Fruit fly (Drosophila melanogaster) whole organism, embryonic: ENCODE results near the gene Cisd2.

Experiments used
- ATbp ChIP-seq: fragments of 200-800 bp; sonication (Bioruptor generic); optimal IDR thresholded peaks from 2 replicates; lab custom pipeline; 2017; ENCODE audit warnings: missing biosample characterization, mild to moderate bottlenecking, missing genetic modification characterization, missing genetic modification reagents
- Adf1 ChIP-seq: fragments of 200-800 bp; sonication (Bioruptor generic); IDR thresholded peaks from 2 replicates; pipeline ENCODE4 v1.3.6; 2022; ENCODE audit warnings: missing biosample characterization, missing genetic modification characterization
- Bdp1 ChIP-seq: fragments of 200-800 bp; sonication (Bioruptor generic); optimal IDR thresholded peaks from 3 replicates; lab custom pipeline; 2016; ENCODE audit warnings: missing biosample characterization, missing genetic modification characterization
- CG10147 ChIP-seq: fragments of 200-800 bp; sonication (Bioruptor generic); optimal IDR thresholded peaks from 2 replicates; lab custom pipeline; 2019; ENCODE audit warnings: missing biosample characterization, mild to moderate bottlenecking, missing genetic modification characterization, moderate library complexity
- CG10366 ChIP-seq: fragments of 200-800 bp; sonication (Bioruptor generic); IDR thresholded peaks from 2 replicates; pipeline ENCODE4 v1.3.6; 2022; ENCODE audit warnings: missing biosample characterization, missing genetic modification characterization
- CG12299 ChIP-seq: fragments of 200-800 bp; sonication (Bioruptor generic); optimal IDR thresholded peaks from 2 replicates; lab custom pipeline; 2018; ENCODE audit warnings: missing biosample characterization, mild to moderate bottlenecking, missing genetic modification characterization
- CG1233 ChIP-seq: fragments of 200-800 bp; sonication (Bioruptor generic); optimal IDR thresholded peaks from 4 replicates; lab custom pipeline; 2018; ENCODE audit warnings: missing biosample characterization, mild to moderate bottlenecking, missing genetic modification characterization
- CG12391 ChIP-seq: fragments of 200-800 bp; sonication (Bioruptor generic); optimal IDR thresholded peaks from 3 replicates; lab custom pipeline; 2018; ENCODE audit warnings: missing biosample characterization, mild to moderate bottlenecking, missing genetic modification characterization, moderate library complexity
- CG13296 ChIP-seq: fragments of 200-800 bp; sonication (Bioruptor generic); optimal IDR thresholded peaks from 3 replicates; lab custom pipeline; 2018; ENCODE audit warnings: missing biosample characterization, mild to moderate bottlenecking, missing genetic modification characterization
- CG13624 ChIP-seq: fragments of 200-800 bp; sonication (Bioruptor generic); optimal IDR thresholded peaks from 2 replicates; lab custom pipeline; 2016; ENCODE audit warnings: missing biosample characterization, missing genetic modification characterization
- CG14014 ChIP-seq: fragments of 200-800 bp; sonication (Bioruptor generic); IDR thresholded peaks from 2 replicates; pipeline ENCODE4 v1.3.6; 2022; ENCODE audit warnings: missing biosample characterization, missing genetic modification characterization
- CG3838 ChIP-seq: fragments of 200-800 bp; sonication (Bioruptor generic); optimal IDR thresholded peaks from 3 replicates; lab custom pipeline; 2016; ENCODE audit warnings: missing biosample characterization, missing genetic modification characterization
- CG4424 ChIP-seq: fragments of 200-800 bp; sonication (Bioruptor generic); optimal IDR thresholded peaks from 3 replicates; lab custom pipeline; 2016; ENCODE audit warnings: missing biosample characterization, missing genetic modification characterization
- CG4854 ChIP-seq: fragments of 200-800 bp; sonication (Bioruptor generic); optimal IDR thresholded peaks from 2 replicates; lab custom pipeline; 2016; ENCODE audit warnings: missing biosample characterization, missing genetic modification characterization, inconsistent platforms
- CG7987 ChIP-seq: fragments of 200-800 bp; sonication (Bioruptor generic); optimal IDR thresholded peaks from 2 replicates; lab custom pipeline; 2018; ENCODE audit warnings: missing biosample characterization, mild to moderate bottlenecking, missing genetic modification characterization, moderate library complexity
- CG8478 ChIP-seq: fragments of >200 bp; optimal IDR thresholded peaks from 2 replicates; lab custom pipeline; 2018
- CG8765 ChIP-seq: fragments of 200-800 bp; sonication (Bioruptor generic); IDR thresholded peaks from 2 replicates; pipeline ENCODE4 v1.3.6; 2022; ENCODE audit warnings: missing biosample characterization, missing genetic modification characterization
- CG9609 ChIP-seq: fragments of 200-800 bp; sonication (Bioruptor generic); optimal IDR thresholded peaks from 3 replicates; lab custom pipeline; 2016; ENCODE audit warnings: missing biosample characterization, missing genetic modification characterization
- D ChIP-seq, 2 experiments: fragments of 200-800 bp in 1 of 2; fragments of >200 bp in 1 of 2; sonication (Bioruptor generic) in 1 of 2; optimal IDR thresholded peaks; 2 replicates in 1 of 2; 3 replicates in 1 of 2; lab custom pipeline; 2017; ENCODE audit warnings: mild to moderate bottlenecking in 1 of 2, missing biosample characterization in 1 of 2, missing genetic modification characterization in 1 of 2, missing genetic modification reagents in 1 of 2
- E2f2 ChIP-seq: fragments of 200-800 bp; sonication (Bioruptor generic); IDR thresholded peaks from 2 replicates; pipeline ENCODE4 v1.3.6; 2022; ENCODE audit warnings: missing biosample characterization, missing genetic modification characterization
- Eip74EF ChIP-seq, 2 experiments: fragments of 200-800 bp in 1 of 2; fragments of >200 bp in 1 of 2; sonication (Bioruptor generic) in 1 of 2; optimal IDR thresholded peaks; 2 replicates each; lab custom pipeline; 2017 to 2019; ENCODE audit warnings: missing biosample characterization in 2 of 2, missing genetic modification characterization in 2 of 2, mild to moderate bottlenecking in 1 of 2, moderate library complexity in 1 of 2
- H15 ChIP-seq: fragments of 200-800 bp; sonication (Bioruptor generic); IDR thresholded peaks from 3 replicates; pipeline ENCODE4 v1.3.6; 2022; ENCODE audit warnings: missing biosample characterization, missing genetic modification characterization
- HmgZ ChIP-seq: fragments of 200-800 bp; sonication (Bioruptor generic); optimal IDR thresholded peaks from 2 replicates; lab custom pipeline; 2018; ENCODE audit warnings: missing biosample characterization, mild to moderate bottlenecking, missing genetic modification characterization
- Hr3 ChIP-seq: fragments of 200-800 bp; sonication (Bioruptor generic); optimal IDR thresholded peaks from 3 replicates; lab custom pipeline; 2016; ENCODE audit warnings: missing biosample characterization, missing genetic modification characterization
- MBD-R2 ChIP-seq: fragments of 200-800 bp; sonication (Bioruptor generic); IDR thresholded peaks from 2 replicates; pipeline ENCODE4 v1.3.6; 2022; ENCODE audit warnings: missing biosample characterization, missing genetic modification characterization
- Poxn ChIP-seq: fragments of 200-800 bp; sonication (Bioruptor generic); IDR thresholded peaks from 2 replicates; pipeline ENCODE4 v1.3.6; 2022; ENCODE audit warnings: missing biosample characterization, missing genetic modification characterization
- Six4 ChIP-seq: fragments of 200-800 bp; sonication (Bioruptor generic); optimal IDR thresholded peaks from 2 replicates; lab custom pipeline; 2016; ENCODE audit warnings: missing biosample characterization, missing genetic modification characterization
- Taf1 ChIP-seq: fragments of 200-800 bp; sonication (Bioruptor generic); IDR thresholded peaks from 2 replicates; pipeline ENCODE4 v1.3.6; 2022; ENCODE audit warnings: missing biosample characterization, missing genetic modification characterization
- ab ChIP-seq: fragments of 200-800 bp; sonication (Bioruptor generic); optimal IDR thresholded peaks from 2 replicates; lab custom pipeline; 2016; ENCODE audit warnings: missing biosample characterization, missing genetic modification characterization
- ara ChIP-seq: fragments of 200-800 bp; sonication (Bioruptor generic); IDR thresholded peaks from 2 replicates; pipeline ENCODE4 v1.3.6; 2022; ENCODE audit warnings: missing biosample characterization, missing genetic modification characterization
- az2 ChIP-seq: fragments of 200-800 bp; sonication (Bioruptor generic); optimal IDR thresholded peaks from 3 replicates; lab custom pipeline; 2016; ENCODE audit warnings: missing biosample characterization, missing genetic modification characterization
- bcd ChIP-seq: fragments of 200-800 bp; sonication (Bioruptor generic); optimal IDR thresholded peaks from 2 replicates; lab custom pipeline; 2017; ENCODE audit warnings: missing biosample characterization, mild to moderate bottlenecking, missing genetic modification characterization
- fd96Cb ChIP-seq: fragments of 200-800 bp; sonication (Bioruptor generic); optimal IDR thresholded peaks from 2 replicates; lab custom pipeline; 2018; ENCODE audit warnings: missing biosample characterization, mild to moderate bottlenecking, missing genetic modification characterization, moderate library complexity
- gce ChIP-seq: fragments of 200-800 bp; sonication (Bioruptor generic); IDR thresholded peaks from 3 replicates; pipeline ENCODE4 v1.3.6; 2022; ENCODE audit warnings: missing biosample characterization, missing genetic modification characterization
- gem ChIP-seq: fragments of 200-800 bp; sonication (Bioruptor generic); optimal IDR thresholded peaks from 2 replicates; lab custom pipeline; 2019; ENCODE audit warnings: missing biosample characterization, mild to moderate bottlenecking, missing genetic modification characterization, moderate library complexity
- gro ChIP-seq: fragments of 200-800 bp; sonication (Bioruptor generic); optimal IDR thresholded peaks from 2 replicates; lab custom pipeline; 2016; ENCODE audit warnings: missing biosample characterization, missing genetic modification characterization
- gt ChIP-seq: fragments of 200-800 bp; sonication (Bioruptor generic); IDR thresholded peaks from 2 replicates; pipeline ENCODE4 v1.3.6; 2022; ENCODE audit warnings: missing biosample characterization, missing genetic modification characterization
- h ChIP-seq: fragments of >200 bp; optimal IDR thresholded peaks from 2 replicates; lab custom pipeline; 2017
- insv ChIP-seq, 2 experiments: fragments of 200-800 bp; sonication (Bioruptor generic); optimal IDR thresholded peaks; 3 replicates each; lab custom pipeline; 2016 to 2018; ENCODE audit warnings: missing biosample characterization in 2 of 2, missing genetic modification characterization in 2 of 2
- jing ChIP-seq: fragments of 200-800 bp; sonication (Bioruptor generic); optimal IDR thresholded peaks from 2 replicates; lab custom pipeline; 2018; ENCODE audit warnings: missing biosample characterization, mild to moderate bottlenecking, missing genetic modification characterization
- lov ChIP-seq, 2 experiments: fragments of 200-800 bp in 1 of 2; fragments of >200 bp in 1 of 2; sonication (Bioruptor generic) in 1 of 2; IDR thresholded peaks in 1 of 2; optimal IDR thresholded peaks in 1 of 2; 2 replicates in 1 of 2; 3 replicates in 1 of 2; pipeline versions ENCODE4 v1.3.6 to Lab custom; 2017 to 2022; ENCODE audit warnings: missing biosample characterization in 1 of 2, missing genetic modification characterization in 1 of 2
- otp ChIP-seq: fragments of 200-800 bp; sonication (Bioruptor generic); IDR thresholded peaks from 3 replicates; pipeline ENCODE4, ENCODE4 v1.3.6; 2022; ENCODE audit warnings: missing biosample characterization, missing genetic modification characterization
- ranshi ChIP-seq: fragments of 200-800 bp; sonication (Bioruptor generic); IDR thresholded peaks from 2 replicates; pipeline ENCODE4 v1.3.6; 2022; ENCODE audit warnings: missing biosample characterization, missing genetic modification characterization
- schlank ChIP-seq: fragments of 200-800 bp; sonication (Bioruptor generic); optimal IDR thresholded peaks from 2 replicates; lab custom pipeline; 2018; ENCODE audit warnings: missing biosample characterization, mild to moderate bottlenecking, missing genetic modification characterization
- sim ChIP-seq: fragments of 200-800 bp; sonication (Bioruptor generic); IDR thresholded peaks from 2 replicates; pipeline ENCODE4 v1.3.6; 2022; ENCODE audit warnings: missing biosample characterization, missing genetic modification characterization
- sna ChIP-seq: fragments of 200-800 bp; sonication (Bioruptor generic); IDR thresholded peaks from 2 replicates; pipeline ENCODE4 v1.3.6; 2022; ENCODE audit warnings: missing biosample characterization, missing genetic modification characterization; ENCODE audit not compliant: partially characterized antibody
- so ChIP-seq: fragments of 200-800 bp; sonication (Bioruptor generic); IDR thresholded peaks from 3 replicates; pipeline ENCODE4 v1.3.6; 2022; ENCODE audit warnings: missing biosample characterization, missing genetic modification characterization
- sob ChIP-seq: fragments of 200-800 bp; sonication (Bioruptor generic); IDR thresholded peaks from 2 replicates; pipeline ENCODE4 v1.3.6; 2022; ENCODE audit warnings: missing biosample characterization, missing genetic modification characterization
- stwl ChIP-seq: fragments of 200-800 bp; sonication (Bioruptor generic); optimal IDR thresholded peaks from 3 replicates; lab custom pipeline; 2018; ENCODE audit warnings: missing biosample characterization, mild to moderate bottlenecking, missing genetic modification characterization, moderate library complexity
- toy ChIP-seq: fragments of 200-800 bp; sonication (Bioruptor generic); IDR thresholded peaks from 2 replicates; pipeline ENCODE4 v1.3.6; 2022; ENCODE audit warnings: missing biosample characterization, missing genetic modification characterization
- trh ChIP-seq: fragments of 200-800 bp; sonication (Bioruptor generic); optimal IDR thresholded peaks from 2 replicates; lab custom pipeline; 2016; ENCODE audit warnings: missing biosample characterization, missing genetic modification characterization

Cisd2 gene

dm6 chr3R:29219948-29220347, 3.3 kb downstream of the Cisd2 start, which contains the start of gene eEF1gamma (continued):
- peak; percentile 95 for TF ChIP-seq HmgZ (tag; lab: Kevin White, UChicago)
- TF ChIP-seq CG13624 (GFP tag; lab: Kevin White, UChicago) = peak; percentile 97
- TF ChIP-seq ara (GFP tag; lab: Robert Waterston, UW) = peak; percentile 90
- peak; percentile 88 for TF ChIP-seq sna (GFP tag; lab: Robert Waterston, UW)
- peak; percentile 95 for TF ChIP-seq CG12391 (tag; lab: Kevin White, UChicago)
- TF ChIP-seq az2 (GFP tag; lab: Kevin White, UChicago) = peak; percentile 84
- peak; percentile 69 for TF ChIP-seq Poxn (GFP tag; lab: Robert Waterston, UW)
- peak; percentile 77 for TF ChIP-seq Adf1
- TF ChIP-seq Eip74EF (GFP tag; optimal IDR thresholded peaks at IDR 0.05; lab: Kevin White, UChicago) = peak in 1 of 2 experiments; percentile 82
- peak; percentile 94 for TF ChIP-seq CG4424 (GFP tag; lab: Kevin White, UChicago)
- peak; percentile 96 for TF ChIP-seq schlank (tag; lab: Kevin White, UChicago)
- TF ChIP-seq sim = peak; percentile 90
- peak; percentile 99 for TF ChIP-seq CG7987 (GFP tag; lab: Kevin White, UChicago)
- peak; percentile 96 for TF ChIP-seq H15 (GFP tag; lab: Robert Waterston, UW)
- TF ChIP-seq CG9609 = peak; percentile 92
- TF ChIP-seq CG4854 (GFP tag; lab: Kevin White, UChicago) = peak; percentile 94
- TF ChIP-seq lov (optimal IDR thresholded peaks at IDR 0.05; lab: Kevin White, UChicago) = no peak
- peak; percentile 98 for TF ChIP-seq lov (GFP tag; IDR thresholded peaks at IDR 0.05; lab: Robert Waterston, UW)
- peak; percentile 96 for TF ChIP-seq ATbp
- peak; percentile 92 for TF ChIP-seq CG10366 (GFP tag; lab: Robert Waterston, UW)
- peak; percentile 85 for TF ChIP-seq Hr3 (GFP tag; lab: Kevin White, UChicago)
- peak; percentile 89 for TF ChIP-seq toy
- peak; percentile 84 for TF ChIP-seq CG8765 (GFP tag; lab: Robert Waterston, UW)
- TF ChIP-seq gce (GFP tag; lab: Robert Waterston, UW) = peak; percentile 97
- TF ChIP-seq insv (GFP tag; optimal IDR thresholded peaks at IDR 0.05; lab: Kevin White, UChicago) = peak in 1 of 2 experiments; percentile 87
- TF ChIP-seq ranshi = peak; percentile 92
- peak; percentile 79 for TF ChIP-seq jing (GFP tag; lab: Kevin White, UChicago)
- peak; percentile 85 for TF ChIP-seq CG12299 (tag; lab: Kevin White, UChicago)
- TF ChIP-seq sob = peak; percentile 97
- TF ChIP-seq E2f2 = peak; percentile 82
- peak; percentile 98 for TF ChIP-seq bcd (GFP tag; lab: Kevin White, UChicago)
- TF ChIP-seq stwl = peak; percentile 91
- TF ChIP-seq h (lab: Kevin White, UChicago) = no peak
- TF ChIP-seq Bdp1 = peak; percentile 90
- peak; percentile 68 for TF ChIP-seq ab (GFP tag; lab: Kevin White, UChicago)
- peak; percentile 94 for TF ChIP-seq CG14014 (GFP tag; lab: Robert Waterston, UW)
- peak; percentile 77; the same call in 1 of the 2 replicates for TF ChIP-seq Taf1 (GFP tag; lab: Robert Waterston, UW)
- TF ChIP-seq CG10147 (GFP tag; lab: Kevin White, UChicago) = peak; percentile 93
- TF ChIP-seq CG13296 (GFP tag; lab: Kevin White, UChicago) = peak; percentile 98
- TF ChIP-seq MBD-R2 (GFP tag; lab: Robert Waterston, UW) = peak; percentile 85
- no peak for TF ChIP-seq D (optimal IDR thresholded peaks at IDR 0.05; lab: Kevin White, UChicago)
- peak; percentile 95 for TF ChIP-seq D (GFP tag; optimal IDR thresholded peaks at IDR 0.05; lab: Kevin White, UChicago)
- TF ChIP-seq Six4 = peak; percentile 89
- TF ChIP-seq gem (tag; lab: Kevin White, UChicago) = peak; percentile 84
- peak; percentile 90 for TF ChIP-seq trh
- TF ChIP-seq otp (GFP tag; lab: Robert Waterston, UW) = peak; percentile 97
- peak; percentile 98 for TF ChIP-seq CG1233 (GFP tag; lab: Kevin White, UChicago)
- peak; percentile 96 for TF ChIP-seq gro (GFP tag; lab: Kevin White, UChicago)
- TF ChIP-seq so (GFP tag; lab: Robert Waterston, UW) = peak; percentile 96
- TF ChIP-seq CG8478 (lab: Kevin White, UChicago) = no peak
- peak; percentile 89 for TF ChIP-seq CG3838 (GFP tag; lab: Kevin White, UChicago)
- peak; percentile 79 for TF ChIP-seq fd96Cb (tag; lab: Kevin White, UChicago)
- peak; percentile 84 for TF ChIP-seq gt
